Fruit fly (Drosophila melanogaster) whole organism, embryonic: ENCODE measurements around the gene Nf-YA.

Experiments
- B-H2 ChIP-seq: fragments of 200-800 bp; sonication (Bioruptor generic); optimal IDR thresholded peaks from 2 replicates; lab custom pipeline; 2018; ENCODE audit warnings: missing biosample characterization, mild to moderate bottlenecking, missing genetic modification characterization
- CG10366 ChIP-seq: fragments of 200-800 bp; sonication (Bioruptor generic); IDR thresholded peaks from 2 replicates; pipeline ENCODE4 v1.3.6; 2022; ENCODE audit warnings: missing biosample characterization, missing genetic modification characterization
- CG10431 ChIP-seq: fragments of 200-800 bp; sonication (Bioruptor generic); optimal IDR thresholded peaks from 3 replicates; lab custom pipeline; 2018; ENCODE audit warnings: missing biosample characterization, mild to moderate bottlenecking, missing genetic modification characterization
- CG10462 ChIP-seq: fragments of 200-800 bp; sonication (Bioruptor generic); optimal IDR thresholded peaks from 2 replicates; lab custom pipeline; 2016; ENCODE audit warnings: missing biosample characterization, missing genetic modification characterization
- CG17385 ChIP-seq: fragments of 200-800 bp; sonication (Bioruptor generic); optimal IDR thresholded peaks from 3 replicates; lab custom pipeline; 2018; ENCODE audit warnings: missing biosample characterization, mild to moderate bottlenecking, missing genetic modification characterization
- CG32532 ChIP-seq: fragments of 200-800 bp; sonication (Bioruptor generic); IDR thresholded peaks from 2 replicates; pipeline ENCODE4 v1.3.6; 2022; ENCODE audit warnings: missing biosample characterization, missing genetic modification characterization
- CG34224 ChIP-seq: fragments of 200-800 bp; sonication (Bioruptor generic); IDR thresholded peaks from 3 replicates; pipeline ENCODE4 v1.3.6; 2022; ENCODE audit warnings: missing biosample characterization, missing genetic modification characterization; ENCODE audit not compliant: partially characterized antibody
- CG3838 ChIP-seq: fragments of 200-800 bp; sonication (Bioruptor generic); optimal IDR thresholded peaks from 3 replicates; lab custom pipeline; 2016; ENCODE audit warnings: missing biosample characterization, missing genetic modification characterization
- CG3847 ChIP-seq: fragments of 200-800 bp; sonication (Bioruptor generic); IDR thresholded peaks from 2 replicates; pipeline ENCODE4 v1.3.6; 2022; ENCODE audit warnings: missing biosample characterization, missing genetic modification characterization
- CG4424 ChIP-seq: fragments of 200-800 bp; sonication (Bioruptor generic); optimal IDR thresholded peaks from 3 replicates; lab custom pipeline; 2016; ENCODE audit warnings: missing biosample characterization, missing genetic modification characterization
- CG5245 ChIP-seq: fragments of 200-800 bp; sonication (Bioruptor generic); optimal IDR thresholded peaks from 3 replicates; lab custom pipeline; 2016; ENCODE audit warnings: missing biosample characterization, missing genetic modification characterization
- CG6765 ChIP-seq: fragments of 200-800 bp; sonication (Bioruptor generic); optimal IDR thresholded peaks from 3 replicates; lab custom pipeline; 2017; ENCODE audit warnings: missing biosample characterization, mild to moderate bottlenecking, missing genetic modification characterization
- CG7987 ChIP-seq: fragments of 200-800 bp; sonication (Bioruptor generic); optimal IDR thresholded peaks from 2 replicates; lab custom pipeline; 2018; ENCODE audit warnings: missing biosample characterization, mild to moderate bottlenecking, missing genetic modification characterization, moderate library complexity
- CG9727 ChIP-seq: fragments of 200-800 bp; sonication (Bioruptor generic); optimal IDR thresholded peaks from 3 replicates; lab custom pipeline; 2017; ENCODE audit warnings: missing biosample characterization, mild to moderate bottlenecking, missing genetic modification characterization
- Camta ChIP-seq: fragments of 200-800 bp; sonication (Bioruptor generic); optimal IDR thresholded peaks from 2 replicates; lab custom pipeline; 2016; ENCODE audit warnings: missing biosample characterization, missing genetic modification characterization
- Deaf1 ChIP-seq: fragments of 200-800 bp; optimal IDR thresholded peaks from 3 replicates; lab custom pipeline; 2019; ENCODE audit warnings: missing biosample characterization, mild to moderate bottlenecking, missing genetic modification characterization, moderate library complexity
- Dll ChIP-seq: fragments of 200-800 bp; sonication (Bioruptor generic); IDR thresholded peaks from 4 replicates; pipeline ENCODE4 v1.3.6; 2022; ENCODE audit warnings: missing biosample characterization, missing genetic modification characterization; ENCODE audit not compliant: partially characterized antibody
- Ets65A ChIP-seq: fragments of 200-800 bp; sonication (Bioruptor generic); peaks from one replicate; lab custom pipeline; 2016; ENCODE audit warnings: missing biosample characterization, missing genetic modification characterization
- HLH4C ChIP-seq: fragments of 200-800 bp; sonication (Bioruptor generic); IDR thresholded peaks from 3 replicates; pipeline ENCODE4 v1.3.6; 2022; ENCODE audit warnings: missing biosample characterization, missing genetic modification characterization; ENCODE audit not compliant: partially characterized antibody
- Hey ChIP-seq: fragments of 200-800 bp; sonication (Bioruptor generic); optimal IDR thresholded peaks from 3 replicates; lab custom pipeline; 2018; ENCODE audit warnings: missing biosample characterization, mild to moderate bottlenecking, missing genetic modification characterization
- Hr78 ChIP-seq, 2 experiments: fragments of 200-800 bp in 1 of 2; fragments of >200 bp in 1 of 2; sonication (Bioruptor generic) in 1 of 2; optimal IDR thresholded peaks; 2 replicates each; lab custom pipeline; 2017 to 2019; ENCODE audit warnings: missing biosample characterization in 2 of 2, missing genetic modification characterization in 2 of 2, mild to moderate bottlenecking in 1 of 2, moderate library complexity in 1 of 2
- Lim3 ChIP-seq: fragments of 200-800 bp; sonication (Bioruptor generic); IDR thresholded peaks from 2 replicates; pipeline ENCODE4 v1.3.6; 2022; ENCODE audit warnings: missing biosample characterization, missing genetic modification characterization
- MBD-R2 ChIP-seq: fragments of 200-800 bp; sonication (Bioruptor generic); IDR thresholded peaks from 2 replicates; pipeline ENCODE4 v1.3.6; 2022; ENCODE audit warnings: missing biosample characterization, missing genetic modification characterization
- Meics ChIP-seq: fragments of 200-800 bp; sonication (Bioruptor generic); optimal IDR thresholded peaks from 2 replicates; lab custom pipeline; 2017; ENCODE audit warnings: missing biosample characterization, mild to moderate bottlenecking, missing genetic modification characterization
- NfI ChIP-seq: fragments of 200-800 bp; sonication (Bioruptor generic); optimal IDR thresholded peaks from 3 replicates; lab custom pipeline; 2018; ENCODE audit warnings: missing biosample characterization, mild to moderate bottlenecking, missing genetic modification characterization, moderate library complexity
- Sin3A ChIP-seq: fragments of >200 bp; optimal IDR thresholded peaks from 2 replicates; lab custom pipeline; 2018
- Stat92E ChIP-seq, 3 experiments: fragments of >200 bp in 2 of 3; fragments of 200-800 bp in 1 of 3; sonication (Bioruptor generic) in 1 of 3; optimal IDR thresholded peaks; 2 replicates each; lab custom pipeline; 2017 to 2019; ENCODE audit warnings: missing biosample characterization in 3 of 3, missing genetic modification characterization in 3 of 3, mild to moderate bottlenecking in 1 of 3, moderate library complexity in 1 of 3
- Trl ChIP-seq, 3 experiments: fragments of >200 bp in 2 of 3; fragments of 200-800 bp in 1 of 3; sonication (Bioruptor generic) in 1 of 3; optimal IDR thresholded peaks; 2 replicates in 1 of 3; 3 replicates in 2 of 3; lab custom pipeline; 2016 to 2017; ENCODE audit warnings: missing biosample characterization in 1 of 3, missing genetic modification characterization in 1 of 3
- ap ChIP-seq: fragments of 200-800 bp; sonication (Bioruptor generic); IDR thresholded peaks from 2 replicates; pipeline ENCODE4 v1.3.6; 2022; ENCODE audit warnings: missing biosample characterization, missing genetic modification characterization
- bigmax ChIP-seq: fragments of 200-800 bp; sonication (Bioruptor generic); optimal IDR thresholded peaks from 2 replicates; lab custom pipeline; 2018; ENCODE audit warnings: missing biosample characterization, mild to moderate bottlenecking, missing genetic modification characterization
- dmrt11E ChIP-seq: fragments of 200-800 bp; sonication (Bioruptor generic); optimal IDR thresholded peaks from 3 replicates; lab custom pipeline; 2018; ENCODE audit warnings: missing biosample characterization, mild to moderate bottlenecking, missing genetic modification characterization, moderate library complexity
- esg ChIP-seq: fragments of 200-800 bp; sonication (Bioruptor generic); conservative IDR thresholded peaks from 2 replicates; pipeline ENCODE4 v1.3.6; 2022; ENCODE audit warnings: missing biosample characterization, missing genetic modification characterization
- eve ChIP-seq, 2 experiments: fragments of >200 bp; optimal IDR thresholded peaks; 2 replicates each; lab custom pipeline; 2017; ENCODE audit warnings: missing biosample characterization in 2 of 2, missing genetic modification characterization in 2 of 2
- fd102C ChIP-seq: fragments of 200-800 bp; sonication (Bioruptor generic); optimal IDR thresholded peaks from 2 replicates; lab custom pipeline; 2018; ENCODE audit warnings: missing biosample characterization, mild to moderate bottlenecking, missing genetic modification characterization, moderate library complexity
- fd3F ChIP-seq: fragments of 200-800 bp; sonication (Bioruptor generic); optimal IDR thresholded peaks from 2 replicates; lab custom pipeline; 2018; ENCODE audit warnings: missing biosample characterization, mild to moderate bottlenecking, missing genetic modification characterization, moderate library complexity
- fu2 ChIP-seq: fragments of 200-800 bp; sonication (Bioruptor generic); optimal IDR thresholded peaks from 2 replicates; lab custom pipeline; 2016; ENCODE audit warnings: missing biosample characterization, missing genetic modification characterization
- gfzf ChIP-seq: fragments of 200-800 bp; sonication (Bioruptor generic); optimal IDR thresholded peaks from 2 replicates; lab custom pipeline; 2016; ENCODE audit warnings: missing biosample characterization, mild to moderate bottlenecking, missing genetic modification characterization, moderate library complexity
- gsb-n ChIP-seq: fragments of 200-800 bp; sonication (Bioruptor generic); optimal IDR thresholded peaks from 3 replicates; lab custom pipeline; 2018; ENCODE audit warnings: missing biosample characterization, mild to moderate bottlenecking, missing genetic modification characterization
- hkb ChIP-seq, 2 experiments: fragments of 200-800 bp in 1 of 2; fragments of >200 bp in 1 of 2; sonication (Bioruptor generic) in 1 of 2; IDR thresholded peaks in 1 of 2; optimal IDR thresholded peaks in 1 of 2; 2 replicates each; pipeline versions ENCODE4 v1.3.6 to Lab custom; 2017 to 2022; ENCODE audit warnings: missing biosample characterization in 1 of 2, missing genetic modification characterization in 1 of 2
- kni ChIP-seq: fragments of 200-800 bp; sonication (Bioruptor generic); optimal IDR thresholded peaks from 3 replicates; lab custom pipeline; 2017; ENCODE audit warnings: mild to moderate bottlenecking, missing biosample characterization, missing genetic modification reagents, missing genetic modification characterization
- lov ChIP-seq, 2 experiments: fragments of 200-800 bp in 1 of 2; fragments of >200 bp in 1 of 2; sonication (Bioruptor generic) in 1 of 2; IDR thresholded peaks in 1 of 2; optimal IDR thresholded peaks in 1 of 2; 2 replicates in 1 of 2; 3 replicates in 1 of 2; pipeline versions ENCODE4 v1.3.6 to Lab custom; 2017 to 2022; ENCODE audit warnings: missing biosample characterization in 1 of 2, missing genetic modification characterization in 1 of 2
- nerfin-2 ChIP-seq: fragments of 200-800 bp; sonication (Bioruptor generic); IDR thresholded peaks from 2 replicates; pipeline ENCODE4 v1.3.6; 2022; ENCODE audit warnings: missing biosample characterization, missing genetic modification characterization; ENCODE audit not compliant: partially characterized antibody
- org-1 ChIP-seq: fragments of 200-800 bp; sonication (Bioruptor generic); optimal IDR thresholded peaks from 2 replicates; lab custom pipeline; 2017; ENCODE audit warnings: missing biosample characterization, missing genetic modification characterization
- salm ChIP-seq: fragments of 200-800 bp; sonication (Bioruptor generic); optimal IDR thresholded peaks from 2 replicates; lab custom pipeline; 2018; ENCODE audit warnings: missing biosample characterization, mild to moderate bottlenecking, missing genetic modification characterization
- so ChIP-seq: fragments of 200-800 bp; sonication (Bioruptor generic); IDR thresholded peaks from 3 replicates; pipeline ENCODE4 v1.3.6; 2022; ENCODE audit warnings: missing biosample characterization, missing genetic modification characterization
- toy ChIP-seq: fragments of 200-800 bp; sonication (Bioruptor generic); IDR thresholded peaks from 2 replicates; pipeline ENCODE4 v1.3.6; 2022; ENCODE audit warnings: missing biosample characterization, missing genetic modification characterization
- tup ChIP-seq: fragments of 200-800 bp; sonication (Bioruptor generic); optimal IDR thresholded peaks from 2 replicates; lab custom pipeline; 2016; ENCODE audit warnings: missing biosample characterization, mild to moderate bottlenecking, missing genetic modification characterization, moderate library complexity
- yki ChIP-seq: fragments of >200 bp; optimal IDR thresholded peaks from 3 replicates; lab custom pipeline; 2018

Nf-YA gene

dm6 chr3L:9401354-9402156 is 40.5 kb downstream of the Nf-YA start:
- no peak for TF ChIP-seq CG32532 (GFP tag; lab: Robert Waterston, UW)
- no peak for TF ChIP-seq org-1 (GFP tag; lab: Kevin White, UChicago)
- TF ChIP-seq gsb-n = no peak
- peak; percentile 55 for TF ChIP-seq yki
- no peak for TF ChIP-seq CG9727 (GFP tag; lab: Kevin White, UChicago)
- no peak for TF ChIP-seq toy (GFP tag; lab: Robert Waterston, UW)
- no peak for TF ChIP-seq tup (GFP tag; lab: Kevin White, UChicago)
- TF ChIP-seq bigmax = no peak
- no peak for TF ChIP-seq CG4424
- no peak for TF ChIP-seq Ets65A (GFP tag; lab: Kevin White, UChicago)
- peak; percentile 39 for TF ChIP-seq kni
- TF ChIP-seq NfI = no peak
- TF ChIP-seq eve (GFP tag; optimal IDR thresholded peaks at IDR 0.05; lab: Kevin White, UChicago) = peak in 1 of 2 experiments; percentile 85
- TF ChIP-seq Trl (optimal IDR thresholded peaks at IDR 0.05; lab: Kevin White, UChicago) = peak; percentile 91 to 96
- peak; percentile 40 for TF ChIP-seq Trl (GFP tag; optimal IDR thresholded peaks at IDR 0.05; lab: Kevin White, UChicago)
- no peak for TF ChIP-seq CG7987 (GFP tag; lab: Kevin White, UChicago)
- TF ChIP-seq ap (GFP tag; lab: Robert Waterston, UW) = no peak
- no peak for TF ChIP-seq HLH4C (GFP tag; lab: Robert Waterston, UW)
- TF ChIP-seq Hey (tag; lab: Kevin White, UChicago) = no peak
- TF ChIP-seq B-H2 (GFP tag; lab: Kevin White, UChicago) = no peak
- TF ChIP-seq Lim3 (GFP tag; lab: Robert Waterston, UW) = no peak
- no peak for TF ChIP-seq CG3838
- TF ChIP-seq Dll (GFP tag; lab: Robert Waterston, UW) = no peak
- no peak for TF ChIP-seq fu2
- peak; percentile 7; the same call in 1 of the 3 replicates for TF ChIP-seq CG34224
- TF ChIP-seq CG17385 = peak; percentile 11
- TF ChIP-seq lov (optimal IDR thresholded peaks at IDR 0.05; lab: Kevin White, UChicago) = no peak
- TF ChIP-seq lov (GFP tag; IDR thresholded peaks at IDR 0.05; lab: Robert Waterston, UW) = no peak
- no peak for TF ChIP-seq Meics (GFP tag; lab: Kevin White, UChicago)
- no peak for TF ChIP-seq hkb (optimal IDR thresholded peaks at IDR 0.05; lab: Kevin White, UChicago)
- TF ChIP-seq hkb (GFP tag; IDR thresholded peaks at IDR 0.05; lab: Robert Waterston, UW) = no peak
- TF ChIP-seq Sin3A (lab: Kevin White, UChicago) = no peak
- TF ChIP-seq esg (GFP tag; lab: Robert Waterston, UW) = no peak
- TF ChIP-seq salm (tag; lab: Kevin White, UChicago) = no peak
- no peak for TF ChIP-seq Camta (GFP tag; lab: Kevin White, UChicago)
- TF ChIP-seq so (GFP tag; lab: Robert Waterston, UW) = peak; percentile 42; the same call in 1 of the 3 replicates
- no peak for TF ChIP-seq gfzf
- TF ChIP-seq Hr78 (GFP tag; optimal IDR thresholded peaks at IDR 0.05; lab: Kevin White, UChicago) = no peak
- no peak for TF ChIP-seq CG10462
- no peak for TF ChIP-seq CG10366 (GFP tag; lab: Robert Waterston, UW)
- TF ChIP-seq CG10431 (GFP tag; lab: Kevin White, UChicago) = no peak
- TF ChIP-seq CG6765 (GFP tag; lab: Kevin White, UChicago) = no peak
- TF ChIP-seq Stat92E (GFP tag; optimal IDR thresholded peaks at IDR 0.05; lab: Kevin White, UChicago) = no peak
- TF ChIP-seq CG3847 = no peak
- no peak for TF ChIP-seq fd3F (GFP tag; lab: Kevin White, UChicago)
- TF ChIP-seq Deaf1 (tag; lab: Kevin White, UChicago) = no peak
- no peak for TF ChIP-seq nerfin-2 (GFP tag; lab: Robert Waterston, UW)
- no peak for TF ChIP-seq fd102C (GFP tag; lab: Kevin White, UChicago)
- TF ChIP-seq MBD-R2 = peak; percentile 20; the same call in 1 of the 2 replicates
- no peak for TF ChIP-seq CG5245 (GFP tag; lab: Kevin White, UChicago)
- no peak for TF ChIP-seq dmrt11E (tag; lab: Kevin White, UChicago)
